Worm (Caenorhabditis elegans) whole organism, mixed stage, embryonic: Measurements from ENCODE around the gene tbp-1.
A peak's percentile ranks its signal among the peaks of the same experiment; 100 is the strongest.

Experiments
- M03D4.4 ChIP-seq: sonication (generic microtip); optimal IDR thresholded peaks from 2 replicates; lab custom pipeline; 2017; ENCODE audit warnings: mild to moderate bottlenecking, missing genetic modification characterization, missing compliant biosample characterization
- blmp-1 ChIP-seq: fragments of 150-350 bp; optimal IDR thresholded peaks from 2 replicates; lab custom pipeline; 2014; ENCODE audit warnings: missing biosample characterization, missing genetic modification characterization
- ceh-39 ChIP-seq: fragments of 150-350 bp; optimal IDR thresholded peaks from 2 replicates; lab custom pipeline; 2014; ENCODE audit warnings: missing biosample characterization, missing genetic modification characterization
- ceh-43 ChIP-seq: fragments of 200-800 bp; sonication (Bioruptor generic); optimal IDR thresholded peaks from 2 replicates; lab custom pipeline; 2018; ENCODE audit warnings: mild to moderate bottlenecking, missing genetic modification characterization, moderate library complexity, missing compliant biosample characterization
- ceh-83 ChIP-seq: fragments of 200-800 bp; sonication (Bioruptor generic); optimal IDR thresholded peaks from 2 replicates; lab custom pipeline; 2018; ENCODE audit warnings: mild to moderate bottlenecking, missing genetic modification characterization, missing compliant biosample characterization
- ces-1 ChIP-seq: fragments of 150-350 bp; optimal IDR thresholded peaks from 2 replicates; lab custom pipeline; 2014; ENCODE audit warnings: missing biosample characterization, missing genetic modification reagents, missing genetic modification characterization
- drap-1 ChIP-seq: fragments of 200-800 bp; sonication (Bioruptor generic); optimal IDR thresholded peaks from 3 replicates; lab custom pipeline; 2018; ENCODE audit warnings: mild to moderate bottlenecking, missing genetic modification characterization, missing compliant biosample characterization
- elt-1 ChIP-seq: sonication (generic microtip); optimal IDR thresholded peaks from 2 replicates; lab custom pipeline; 2017; ENCODE audit warnings: missing genetic modification characterization, mild to moderate bottlenecking, missing compliant biosample characterization, antibody characterized with exemption, moderate library complexity, borderline replicate concordance; ENCODE audit not compliant: insufficient read depth
- elt-3 ChIP-seq: fragments of 150-350 bp; optimal IDR thresholded peaks from 2 replicates; lab custom pipeline; 2014; ENCODE audit warnings: missing biosample characterization, missing genetic modification characterization
- flh-1 ChIP-seq: fragments of 200-800 bp; sonication (Bioruptor generic); optimal IDR thresholded peaks from 2 replicates; lab custom pipeline; 2018; ENCODE audit warnings: mild to moderate bottlenecking, missing genetic modification characterization, moderate library complexity, missing compliant biosample characterization
- ham-2 ChIP-seq: fragments of 200-800 bp; sonication (Bioruptor generic); optimal IDR thresholded peaks from 2 replicates; lab custom pipeline; 2018; ENCODE audit warnings: mild to moderate bottlenecking, missing genetic modification characterization, missing compliant biosample characterization
- hlh-1 ChIP-seq: fragments of 150-350 bp; optimal IDR thresholded peaks from 2 replicates; lab custom pipeline; 2014; ENCODE audit warnings: missing biosample characterization, missing genetic modification reagents, missing genetic modification characterization
- lin-13 ChIP-seq: fragments of 150-350 bp; optimal IDR thresholded peaks from 2 replicates; lab custom pipeline; 2014; ENCODE audit warnings: missing biosample characterization, missing genetic modification characterization
- lsy-2 ChIP-seq: fragments of 150-350 bp; optimal IDR thresholded peaks from 2 replicates; lab custom pipeline; 2014; ENCODE audit warnings: missing biosample characterization, missing genetic modification characterization
- mab-5 ChIP-seq: fragments of 150-350 bp; optimal IDR thresholded peaks from 2 replicates; lab custom pipeline; 2014; ENCODE audit warnings: missing biosample characterization, missing genetic modification characterization
- mls-2 ChIP-seq: sonication (generic microtip); optimal IDR thresholded peaks from 2 replicates; lab custom pipeline; 2016; ENCODE audit warnings: mild to moderate bottlenecking, missing genetic modification characterization, moderate library complexity, missing compliant biosample characterization
- nhr-12 ChIP-seq: fragments of 150-350 bp; optimal IDR thresholded peaks from 2 replicates; lab custom pipeline; 2014; ENCODE audit warnings: missing biosample characterization, missing genetic modification characterization
- nhr-2 ChIP-seq: fragments of 150-350 bp; optimal IDR thresholded peaks from 2 replicates; lab custom pipeline; 2014; ENCODE audit warnings: missing biosample characterization, missing genetic modification characterization
- nhr-237 ChIP-seq: fragments of 150-350 bp; optimal IDR thresholded peaks from 2 replicates; lab custom pipeline; 2014; ENCODE audit warnings: missing biosample characterization, missing genetic modification characterization
- nhr-76 ChIP-seq: sonication (generic microtip); optimal IDR thresholded peaks from 2 replicates; lab custom pipeline; 2017; ENCODE audit warnings: missing biosample characterization, missing genetic modification characterization
- pha-4 ChIP-seq: fragments of 150-350 bp; optimal IDR thresholded peaks from 2 replicates; lab custom pipeline; 2018; ENCODE audit warnings: missing biosample characterization, missing genetic modification reagents, missing genetic modification characterization
- snpc-4 ChIP-seq: fragments of 150-350 bp; optimal IDR thresholded peaks from 2 replicates; lab custom pipeline; 2014; ENCODE audit warnings: missing biosample characterization, missing genetic modification characterization
- sptf-1 ChIP-seq: sonication (generic microtip); optimal IDR thresholded peaks from 2 replicates; lab custom pipeline; 2017; ENCODE audit warnings: mild to moderate bottlenecking, missing genetic modification characterization, moderate library complexity, missing compliant biosample characterization
- tbx-8 ChIP-seq: fragments of 200-800 bp; sonication (Bioruptor generic); optimal IDR thresholded peaks from 2 replicates; lab custom pipeline; 2018; ENCODE audit warnings: mild to moderate bottlenecking, missing genetic modification characterization, moderate library complexity, missing compliant biosample characterization
- unc-39 ChIP-seq: fragments of 150-350 bp; optimal IDR thresholded peaks from 2 replicates; lab custom pipeline; 2014; ENCODE audit warnings: missing biosample characterization, missing genetic modification characterization
- unc-62 ChIP-seq: fragments of 150-350 bp; optimal IDR thresholded peaks from 2 replicates; lab custom pipeline; 2014; ENCODE audit warnings: missing biosample characterization, missing genetic modification reagents, missing genetic modification characterization
- zip-8 ChIP-seq: fragments of 150-350 bp; optimal IDR thresholded peaks from 2 replicates; lab custom pipeline; 2014; ENCODE audit warnings: missing biosample characterization, missing genetic modification characterization
- ztf-11 ChIP-seq: fragments of 150-350 bp; optimal IDR thresholded peaks from 2 replicates; lab custom pipeline; 2014; ENCODE audit warnings: missing biosample characterization, missing genetic modification characterization

Gene tbp-1

ce11 chrIII:7376143-7376802, 7.6 kb upstream of the tbp-1 start (continued):
- TF ChIP-seq nhr-2, result peak; percentile 35
- TF ChIP-seq ceh-43 (GFP tag; lab: Kevin White, UChicago), result no peak
- no peak for TF ChIP-seq ces-1 (GFP tag; lab: Kevin White, UChicago)
- TF ChIP-seq, all 35 proteins: peak for 11

- TF ChIP-seq elt-1 (no peak), pha-4 (no peak), nhr-12 (tag; lab: Kevin White, UChicago) (no peak)
Measured at ce11 chrIII:7378522-7378921, 5.3 kb upstream of the tbp-1 start.

ce11 chrIII:7378945-7379344, 4.9 kb upstream of the tbp-1 start, which contains the start of gene T20B12.7:
Gene T20B12.7, minus strand, starts transcription at chrIII:7379045.
- no peak for TF ChIP-seq snpc-4
- TF ChIP-seq hlh-1 (tag; lab: Kevin White, UChicago), result no peak
- TF ChIP-seq drap-1 (GFP tag; lab: Kevin White, UChicago), result no peak
- TF ChIP-seq ham-2 (GFP tag; lab: Kevin White, UChicago), result no peak
- TF ChIP-seq ceh-83, result no peak
- no peak for TF ChIP-seq zip-8 (tag; lab: Kevin White, UChicago)
- TF ChIP-seq M03D4.4 (tag; lab: Kevin White, UChicago), result no peak
- no peak for TF ChIP-seq ztf-11 (tag; lab: Kevin White, UChicago)
- TF ChIP-seq unc-39 (tag; lab: Kevin White, UChicago), result no peak
- TF ChIP-seq blmp-1 (tag; lab: Kevin White, UChicago), result no peak
- no peak for TF ChIP-seq nhr-12 (tag; lab: Kevin White, UChicago)
- TF ChIP-seq tbx-8 (GFP tag; lab: Kevin White, UChicago), result no peak
- no peak for TF ChIP-seq elt-3 (tag; lab: Kevin White, UChicago)
- TF ChIP-seq lin-13 (tag; lab: Kevin White, UChicago), result no peak
- no peak for TF ChIP-seq mab-5 (tag; lab: Kevin White, UChicago)

- TF ChIP-seq elt-1 (no peak), unc-39 (tag; lab: Kevin White, UChicago) (no peak), unc-62 (GFP tag; lab: Kevin White, UChicago) (no peak), sptf-1 (tag; lab: Kevin White, UChicago) (no peak), nhr-237 (no peak), mls-2 (no peak), ceh-39 (tag; lab: Kevin White, UChicago) (no peak), snpc-4 (no peak), zip-8 (tag; lab: Kevin White, UChicago) (no peak), flh-1 (GFP tag; lab: Kevin White, UChicago) (no peak), ceh-83 (no peak), nhr-76 (tag; lab: Kevin White, UChicago) (no peak), nhr-12 (tag; lab: Kevin White, UChicago) (no peak), lin-13 (tag; lab: Kevin White, UChicago) (no peak), ceh-43 (GFP tag; lab: Kevin White, UChicago) (no peak), pha-4 (no peak), ztf-11 (tag; lab: Kevin White, UChicago) (no peak), hlh-1 (tag; lab: Kevin White, UChicago) (no peak)
Measured at ce11 chrIII:7380120-7380519, 3.7 kb upstream of the tbp-1 start.

- TF ChIP-seq ces-1 (GFP tag; lab: Kevin White, UChicago) (peak; percentile 64), lsy-2 (tag; lab: Kevin White, UChicago) (peak; percentile 94), lin-13 (tag; lab: Kevin White, UChicago) (no peak), ceh-43 (GFP tag; lab: Kevin White, UChicago) (peak; percentile 16), pha-4 (peak; percentile 16)
Measured at ce11 chrIII:7381546-7382171, 2.2 kb upstream of the tbp-1 start, which contains the start of the genes hmg-4 and T20B12.3. Gene hmg-4, minus strand, starts transcription at chrIII:7381596. Gene T20B12.3, plus strand, starts transcription at chrIII:7382115.

ce11 chrIII:7385929-7386328, 2.1 kb downstream of the tbp-1 start, which contains the start of gene trd-1:
Gene trd-1, plus strand, starts transcription at chrIII:7386229.
- TF ChIP-seq mls-2 (no peak), tbx-8 (GFP tag; lab: Kevin White, UChicago) (no peak)
